Worm (Caenorhabditis elegans) whole organism, mixed stage, embryonic: Measurements from ENCODE around the gene dlc-1.

Source experiments
- hlh-1 ChIP-seq: fragments of 150-350 bp; optimal IDR thresholded peaks from 2 replicates; lab custom pipeline; 2014; ENCODE audit warnings: missing biosample characterization, missing genetic modification reagents, missing genetic modification characterization
- mab-5 ChIP-seq: fragments of 150-350 bp; optimal IDR thresholded peaks from 2 replicates; lab custom pipeline; 2014; ENCODE audit warnings: missing biosample characterization, missing genetic modification characterization
- nhr-76 ChIP-seq: sonication (generic microtip); optimal IDR thresholded peaks from 2 replicates; lab custom pipeline; 2017; ENCODE audit warnings: missing biosample characterization, missing genetic modification characterization
- pha-4 ChIP-seq: fragments of 150-350 bp; optimal IDR thresholded peaks from 2 replicates; lab custom pipeline; 2018; ENCODE audit warnings: missing biosample characterization, missing genetic modification reagents, missing genetic modification characterization
- snpc-4 ChIP-seq: fragments of 150-350 bp; optimal IDR thresholded peaks from 2 replicates; lab custom pipeline; 2014; ENCODE audit warnings: missing biosample characterization, missing genetic modification characterization
- sptf-1 ChIP-seq: sonication (generic microtip); optimal IDR thresholded peaks from 2 replicates; lab custom pipeline; 2017; ENCODE audit warnings: mild to moderate bottlenecking, missing genetic modification characterization, moderate library complexity, missing compliant biosample characterization
- unc-120 ChIP-seq: sonication (generic microtip); optimal IDR thresholded peaks from 2 replicates; lab custom pipeline; 2017; ENCODE audit warnings: missing genetic modification characterization, missing compliant biosample characterization; ENCODE audit not compliant: poor library complexity, severe bottlenecking
- unc-39 ChIP-seq: fragments of 150-350 bp; optimal IDR thresholded peaks from 2 replicates; lab custom pipeline; 2014; ENCODE audit warnings: missing biosample characterization, missing genetic modification characterization
- ztf-11 ChIP-seq: fragments of 150-350 bp; optimal IDR thresholded peaks from 2 replicates; lab custom pipeline; 2014; ENCODE audit warnings: missing biosample characterization, missing genetic modification characterization

DNA sequence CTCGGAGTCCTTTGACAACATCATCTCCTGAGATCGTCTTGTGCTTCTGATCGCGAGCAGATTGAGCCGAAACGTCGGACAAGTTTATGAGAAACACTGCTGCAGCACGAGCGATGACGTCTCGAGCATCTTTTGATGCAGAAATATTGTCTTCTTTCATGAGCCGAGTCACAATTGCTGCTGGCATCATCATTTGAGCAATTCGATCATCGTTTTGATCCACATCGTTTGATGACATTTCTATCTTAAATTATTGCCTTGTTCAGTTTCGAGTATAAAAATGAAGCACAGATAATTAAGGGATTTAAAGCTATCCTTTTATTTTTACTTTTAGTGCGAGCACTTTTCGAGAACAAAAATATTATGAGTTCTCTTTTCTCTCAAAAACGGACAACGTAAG lies 969 bp downstream of the dlc-1 start, which contains the start of gene T26A5.8:
- TF ChIP-seq mab-5 (tag; lab: Kevin White, UChicago) (no peak), hlh-1 (tag; lab: Kevin White, UChicago) (no peak), snpc-4 (no peak), unc-39 (tag; lab: Kevin White, UChicago) (no peak), pha-4 (tag; lab: Kevin White, UChicago) (no peak), unc-120 (tag; lab: Kevin White, UChicago) (no peak), ztf-11 (tag; lab: Kevin White, UChicago) (no peak), sptf-1 (tag; lab: Kevin White, UChicago) (no peak), nhr-76 (tag; lab: Kevin White, UChicago) (no peak)
